Worm (Caenorhabditis elegans) whole organism, L4/young adult: ENCODE data around the gene frg-1.

Experiments used
- dao-5 ChIP-seq: sonication (generic microtip); optimal IDR thresholded peaks from 2 replicates; lab custom pipeline; 2016; ENCODE audit warnings: missing genotype, missing genetic modification characterization, moderate library complexity, missing compliant biosample characterization
- him-1 ChIP-seq: sonication (generic microtip); optimal IDR thresholded peaks from 2 replicates; lab custom pipeline; 2016; ENCODE audit warnings: missing genotype, missing genetic modification reagents, missing genetic modification characterization, missing compliant biosample characterization

DNA sequence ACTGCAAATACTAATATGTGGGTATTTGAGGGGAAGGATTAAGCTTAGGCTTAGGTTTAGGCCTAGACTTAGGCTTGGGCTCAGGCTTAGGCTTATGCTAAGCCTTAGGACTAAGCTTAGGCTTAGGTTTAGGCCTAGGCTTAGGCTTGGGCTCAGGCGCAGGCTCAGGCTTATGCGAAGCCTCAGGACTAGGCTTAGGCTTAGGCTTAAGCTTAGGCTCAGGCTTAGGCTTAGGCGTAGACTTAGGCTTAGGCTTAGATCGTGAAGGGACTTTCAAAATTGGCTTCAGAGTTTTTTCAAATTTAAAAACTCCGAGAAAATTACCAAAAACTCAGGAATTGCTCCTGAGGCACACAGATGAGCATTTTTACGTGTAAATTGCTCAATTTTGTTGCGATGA is 33.9 kb upstream of the frg-1 start:
- TF ChIP-seq dao-5 (tag; lab: Kevin White, UChicago) (no peak), him-1 (tag; lab: Kevin White, UChicago) (no peak)
